Worm (Caenorhabditis elegans) whole organism, young adult: Measurements from ENCODE around the gene F45B8.5.

ENCODE experiments used
- C06A6.2 ChIP-seq: fragments of 200-800 bp; sonication (Bioruptor generic); conservative IDR thresholded peaks from 2 replicates; pipeline ENCODE4 v1.3.6; 2022; ENCODE audit warnings: missing genetic modification characterization, missing compliant biosample characterization
- F39B2.1 ChIP-seq: fragments of 200-800 bp; sonication (Bioruptor generic); IDR thresholded peaks from 2 replicates; pipeline ENCODE4 v1.3.6; 2022; ENCODE audit warnings: missing genetic modification reagents, missing genetic modification characterization, missing compliant biosample characterization
- F55B11.4 ChIP-seq: sonication (generic microtip); optimal IDR thresholded peaks from 2 replicates; lab custom pipeline; 2016; ENCODE audit warnings: missing compliant biosample characterization, missing genetic modification characterization, borderline replicate concordance; ENCODE audit not compliant: insufficient read depth
- K12H6.12 ChIP-seq: fragments of 200-800 bp; sonication (Bioruptor generic); optimal IDR thresholded peaks from 2 replicates; lab custom pipeline; 2018; ENCODE audit warnings: mild to moderate bottlenecking, missing genetic modification characterization, missing compliant biosample characterization
- Y53F4B.3 ChIP-seq: fragments of 200-800 bp; sonication (Bioruptor generic); IDR thresholded peaks from 2 replicates; pipeline ENCODE4 v1.3.6; 2022; ENCODE audit warnings: missing genetic modification reagents, missing genetic modification characterization, missing compliant biosample characterization
- ama-1 ChIP-seq, 3 experiments: fragments of 150-350 bp in 1 of 3; sonication (generic microtip) in 2 of 3; optimal IDR thresholded peaks; 2 replicates each; lab custom pipeline; 2014 to 2018; ENCODE audit warnings: missing biosample characterization in 2 of 3, missing genetic modification characterization in 2 of 3, missing genetic modification reagents in 2 of 3
- ccch-3 ChIP-seq: fragments of 200-800 bp; sonication (Bioruptor generic); optimal IDR thresholded peaks from 2 replicates; lab custom pipeline; 2018; ENCODE audit warnings: mild to moderate bottlenecking, missing genetic modification characterization, missing compliant biosample characterization
- cebp-1 ChIP-seq, 2 experiments: fragments of 200-800 bp in 1 of 2; sonication (Bioruptor generic) in 1 of 2; sonication (generic microtip) in 1 of 2; IDR thresholded peaks in 1 of 2; optimal IDR thresholded peaks in 1 of 2; 2 replicates each; pipeline versions ENCODE4 v1.3.6 to Lab custom; 2017 to 2022; ENCODE audit warnings: missing compliant biosample characterization in 2 of 2, missing genetic modification characterization in 2 of 2, mild to moderate bottlenecking in 1 of 2, missing genetic modification reagents in 1 of 2, moderate library complexity in 1 of 2
- cebp-2 ChIP-seq: fragments of 200-800 bp; sonication (Bioruptor generic); IDR thresholded peaks from 2 replicates; pipeline ENCODE4 v1.3.6; 2022; ENCODE audit warnings: missing genetic modification characterization, missing compliant biosample characterization
- ceh-79 ChIP-seq: sonication (generic microtip); optimal IDR thresholded peaks from 2 replicates; lab custom pipeline; 2017; ENCODE audit warnings: mild to moderate bottlenecking, missing genetic modification characterization, missing compliant biosample characterization
- efl-1 ChIP-seq: fragments of 150-350 bp; optimal IDR thresholded peaks from 2 replicates; lab custom pipeline; 2014; ENCODE audit warnings: missing biosample characterization, missing genetic modification reagents, missing genetic modification characterization
- ekl-4 ChIP-seq: fragments of 200-800 bp; sonication (Bioruptor generic); IDR thresholded peaks from 2 replicates; pipeline ENCODE4 v1.3.6; 2022; ENCODE audit warnings: missing genetic modification reagents, missing genetic modification characterization, missing compliant biosample characterization
- gei-17 ChIP-seq: fragments of 200-800 bp; sonication (Bioruptor generic); optimal IDR thresholded peaks from 2 replicates; lab custom pipeline; 2018; ENCODE audit warnings: mild to moderate bottlenecking, missing genetic modification characterization, missing compliant biosample characterization
- hmg-1.2 ChIP-seq: fragments of 200-800 bp; sonication (Bioruptor generic); IDR thresholded peaks from 2 replicates; pipeline ENCODE4 v1.3.6; 2022; ENCODE audit warnings: missing genetic modification reagents, missing genetic modification characterization, missing compliant biosample characterization
- hrde-1 ChIP-seq: sonication (generic microtip); optimal IDR thresholded peaks from 2 replicates; lab custom pipeline; 2016; ENCODE audit warnings: missing genetic modification characterization, mild to moderate bottlenecking, missing compliant biosample characterization, moderate library complexity, missing genotype, missing genetic modification reagents, borderline replicate concordance
- hsf-1 ChIP-seq: fragments of 200-800 bp; sonication (Bioruptor generic); IDR thresholded peaks from 2 replicates; pipeline ENCODE4 v1.3.6; 2022; ENCODE audit warnings: missing genetic modification reagents, missing genetic modification characterization, missing compliant biosample characterization
- let-526 ChIP-seq: fragments of 200-800 bp; sonication (Bioruptor generic); IDR thresholded peaks from 2 replicates; pipeline ENCODE4 v1.3.6; 2022; ENCODE audit warnings: missing genetic modification reagents, missing genetic modification characterization, missing compliant biosample characterization
- let-607 ChIP-seq, 2 experiments: fragments of 200-800 bp in 1 of 2; sonication (Bioruptor generic) in 1 of 2; sonication (generic microtip) in 1 of 2; optimal IDR thresholded peaks; 2 replicates each; lab custom pipeline; 2016 to 2018; ENCODE audit warnings: mild to moderate bottlenecking in 2 of 2, missing compliant biosample characterization in 2 of 2, missing genetic modification characterization in 2 of 2, moderate library complexity in 2 of 2, missing genotype in 1 of 2
- lin-26 ChIP-seq: fragments of 200-800 bp; sonication (Bioruptor generic); IDR thresholded peaks from 2 replicates; pipeline ENCODE4 v1.3.6; 2022; ENCODE audit warnings: missing genetic modification reagents, missing genetic modification characterization, missing compliant biosample characterization
- lin-35 ChIP-seq, 3 experiments: fragments of 150-350 bp in 2 of 3; sonication (generic microtip) in 1 of 3; optimal IDR thresholded peaks; 2 replicates each; lab custom pipeline; 2014 to 2018; ENCODE audit warnings: missing biosample characterization in 3 of 3, missing genetic modification characterization in 3 of 3, missing genetic modification reagents in 3 of 3
- lin-40 ChIP-seq: sonication (generic microtip); optimal IDR thresholded peaks from 2 replicates; lab custom pipeline; 2016; ENCODE audit warnings: missing genetic modification characterization, mild to moderate bottlenecking, missing compliant biosample characterization, missing genotype, missing genetic modification reagents
- lin-54 ChIP-seq: fragments of 200-800 bp; sonication (Bioruptor generic); optimal IDR thresholded peaks from 2 replicates; lab custom pipeline; 2018; ENCODE audit warnings: mild to moderate bottlenecking, missing genetic modification characterization, missing compliant biosample characterization
- lsl-1 ChIP-seq: fragments of 200-800 bp; sonication (Bioruptor generic); optimal IDR thresholded peaks from 2 replicates; lab custom pipeline; 2018; ENCODE audit warnings: mild to moderate bottlenecking, missing genetic modification characterization, moderate library complexity, missing compliant biosample characterization
- lsy-27 ChIP-seq: sonication (generic microtip); optimal IDR thresholded peaks from 2 replicates; lab custom pipeline; 2017; ENCODE audit warnings: missing genetic modification characterization, mild to moderate bottlenecking, missing compliant biosample characterization, antibody characterized with exemption, missing genotype, borderline replicate concordance; ENCODE audit not compliant: insufficient read depth
- madf-3 ChIP-seq: fragments of 200-800 bp; sonication (Bioruptor generic); IDR thresholded peaks from 2 replicates; pipeline ENCODE4 v1.3.6; 2022; ENCODE audit warnings: missing genetic modification reagents, missing genetic modification characterization, missing compliant biosample characterization
- nfyb-1 ChIP-seq: fragments of 200-800 bp; sonication (Bioruptor generic); IDR thresholded peaks from 2 replicates; pipeline ENCODE4 v1.3.6; 2022; ENCODE audit warnings: missing genetic modification reagents, missing genetic modification characterization, missing compliant biosample characterization
- nhr-120 ChIP-seq: fragments of 200-800 bp; sonication (Bioruptor generic); IDR thresholded peaks from 2 replicates; pipeline ENCODE4 v1.3.6; 2022; ENCODE audit warnings: missing genetic modification characterization, missing compliant biosample characterization
- nhr-179 ChIP-seq: sonication (generic microtip); optimal IDR thresholded peaks from 2 replicates; lab custom pipeline; 2016; ENCODE audit warnings: mild to moderate bottlenecking, missing genetic modification characterization, missing compliant biosample characterization
- nhr-27 ChIP-seq: fragments of 200-800 bp; sonication (Bioruptor generic); optimal IDR thresholded peaks from 2 replicates; lab custom pipeline; 2018; ENCODE audit warnings: mild to moderate bottlenecking, missing genetic modification characterization, moderate library complexity, missing compliant biosample characterization
- nhr-80 ChIP-seq: sonication (generic microtip); optimal IDR thresholded peaks from 2 replicates; lab custom pipeline; 2016; ENCODE audit warnings: missing genetic modification characterization, missing compliant biosample characterization
- pbrm-1 ChIP-seq: fragments of 200-800 bp; sonication (Bioruptor generic); IDR thresholded peaks from 2 replicates; pipeline ENCODE4 v1.3.6; 2022; ENCODE audit warnings: missing genetic modification reagents, missing genetic modification characterization, missing compliant biosample characterization
- pha-4 ChIP-seq: fragments of 150-350 bp; sonication (generic microtip); optimal IDR thresholded peaks from 2 replicates; lab custom pipeline; 2014; ENCODE audit warnings: missing biosample characterization, missing genetic modification reagents, missing genetic modification characterization
- rcor-1 ChIP-seq: fragments of 200-800 bp; sonication (Bioruptor generic); IDR thresholded peaks from 2 replicates; pipeline ENCODE4 v1.3.6; 2022; ENCODE audit warnings: missing genetic modification reagents, missing genetic modification characterization, missing compliant biosample characterization
- repo-1 ChIP-seq: sonication (generic microtip); optimal IDR thresholded peaks from 2 replicates; lab custom pipeline; 2017; ENCODE audit warnings: mild to moderate bottlenecking, missing genetic modification characterization, missing compliant biosample characterization
- rpc-1 ChIP-seq, 2 experiments: fragments of 150-350 bp in 1 of 2; sonication (generic microtip) in 1 of 2; optimal IDR thresholded peaks; 2 replicates each; lab custom pipeline; 2014 to 2018; ENCODE audit warnings: missing biosample characterization in 1 of 2, missing genetic modification characterization in 1 of 2, missing genetic modification reagents in 1 of 2, missing genotype in 1 of 2
- sdz-38 ChIP-seq: sonication (generic microtip); optimal IDR thresholded peaks from 2 replicates; lab custom pipeline; 2016; ENCODE audit warnings: missing genotype, missing genetic modification characterization, missing compliant biosample characterization
- snpc-1.3 ChIP-seq: sonication (generic microtip); optimal IDR thresholded peaks from 2 replicates; lab custom pipeline; 2017; ENCODE audit warnings: missing genetic modification characterization, mild to moderate bottlenecking, missing compliant biosample characterization, antibody characterized with exemption, moderate library complexity, missing genotype, missing genetic modification reagents; ENCODE audit not compliant: insufficient read depth
- snpc-4 ChIP-seq, 5 experiments: fragments of 150-350 bp in 1 of 5; sonication (generic microtip) in 4 of 5; optimal IDR thresholded peaks; 2 replicates each; lab custom pipeline; 2014 to 2018; ENCODE audit warnings: missing genetic modification characterization in 5 of 5, missing biosample characterization in 3 of 5, antibody characterized with exemption in 2 of 5, mild to moderate bottlenecking in 2 of 5, missing compliant biosample characterization in 2 of 5, missing genotype in 2 of 5, moderate library complexity in 2 of 5, missing genetic modification reagents in 1 of 5
- tbp1 ChIP-seq: fragments of 200-800 bp; sonication (Bioruptor generic); optimal IDR thresholded peaks from 2 replicates; lab custom pipeline; 2018; ENCODE audit warnings: mild to moderate bottlenecking, missing genetic modification characterization, missing compliant biosample characterization
- unc-130 ChIP-seq: sonication (generic microtip); optimal IDR thresholded peaks from 2 replicates; lab custom pipeline; 2016; ENCODE audit warnings: missing genetic modification reagents, missing genetic modification characterization, missing compliant biosample characterization
- ztf-25 ChIP-seq: fragments of 200-800 bp; sonication (Bioruptor generic); IDR thresholded peaks from 2 replicates; pipeline ENCODE4 v1.3.6; 2022; ENCODE audit warnings: missing genetic modification reagents, missing genetic modification characterization, missing compliant biosample characterization
- ztf-26 ChIP-seq: sonication (generic microtip); optimal IDR thresholded peaks from 2 replicates; lab custom pipeline; 2017; ENCODE audit warnings: missing genetic modification characterization, missing compliant biosample characterization

Gene F45B8.5

ce11 chrX:14976840-14977534 is 11.1 kb downstream of the F45B8.5 start (continued):
- TF ChIP-seq rcor-1 (GFP tag; lab: Robert Waterston, UW): no peak
- peak; percentile 84 for TF ChIP-seq tbp1 (GFP tag; lab: Kevin White, UChicago)
- TF ChIP-seq rpc-1 (optimal IDR thresholded peaks at IDR 0.05; lab: Kevin White, UChicago): peak; percentile 55
- TF ChIP-seq rpc-1 (tag; optimal IDR thresholded peaks at IDR 0.05; lab: Kevin White, UChicago): peak; percentile 81
- TF ChIP-seq lin-26 (GFP tag; lab: Robert Waterston, UW): 0 out of 2 replicates have a peak, but pooled peaks have one; percentile 44
- TF ChIP-seq snpc-1.3 (tag; lab: Kevin White, UChicago): peak; percentile 15
- peak; percentile 47 for TF ChIP-seq hrde-1 (tag; lab: Kevin White, UChicago)
- peak; percentile 35 for TF ChIP-seq hmg-1.2 (GFP tag; lab: Robert Waterston, UW)
- TF ChIP-seq Y53F4B.3 (GFP tag; lab: Robert Waterston, UW): no peak
- TF ChIP-seq lsy-27 (tag; lab: Kevin White, UChicago): no peak
- TF ChIP-seq F55B11.4 (tag; lab: Kevin White, UChicago): no peak
- 0 out of 2 replicates have a peak, but pooled peaks have one; percentile 21 for TF ChIP-seq hsf-1 (GFP tag; lab: Robert Waterston, UW)

ce11 chrX:14978756-14979155 is 12.9 kb downstream of the F45B8.5 start:
- TF ChIP-seq F39B2.1 (GFP tag; lab: Robert Waterston, UW): no peak
- TF ChIP-seq ceh-79 (tag; lab: Kevin White, UChicago): no peak
- no peak for TF ChIP-seq C06A6.2 (GFP tag; lab: Robert Waterston, UW)
- no peak for TF ChIP-seq lin-54
- TF ChIP-seq lsl-1: no peak
- TF ChIP-seq lin-35 (GFP tag; optimal IDR thresholded peaks at IDR 0.05; lab: Kevin White, UChicago): peak in 1 of 3 experiments; percentile 3
- TF ChIP-seq sdz-38 (tag; lab: Kevin White, UChicago): no peak
- TF ChIP-seq unc-130 (GFP tag; lab: Kevin White, UChicago): no peak
- no peak for TF ChIP-seq pbrm-1 (GFP tag; lab: Robert Waterston, UW)
- no peak for TF ChIP-seq ekl-4 (GFP tag; lab: Robert Waterston, UW)
- peak in 1 of 2 experiments; percentile 10 for TF ChIP-seq let-607 (tag; optimal IDR thresholded peaks at IDR 0.05; lab: Kevin White, UChicago)
- TF ChIP-seq snpc-4 (GFP tag; optimal IDR thresholded peaks at IDR 0.05; lab: Kevin White, UChicago): no peak
- TF ChIP-seq snpc-4 (tag; optimal IDR thresholded peaks at IDR 0.05; lab: Kevin White, UChicago): peak in 1 of 4 experiments; percentile 23
- TF ChIP-seq hsf-1 (GFP tag; lab: Robert Waterston, UW): no peak
- TF ChIP-seq nhr-120 (GFP tag; lab: Robert Waterston, UW): no peak
- TF ChIP-seq nhr-179 (tag; lab: Kevin White, UChicago): no peak
- peak; percentile 29; the same call in 1 of the 2 replicates for TF ChIP-seq hmg-1.2 (GFP tag; lab: Robert Waterston, UW)
- no peak for TF ChIP-seq ztf-25
- no peak for TF ChIP-seq rcor-1 (GFP tag; lab: Robert Waterston, UW)
- no peak for TF ChIP-seq K12H6.12
- TF ChIP-seq ama-1 (optimal IDR thresholded peaks at IDR 0.05; lab: Kevin White, UChicago): peak; percentile 57
- no peak for TF ChIP-seq ama-1 (GFP tag; optimal IDR thresholded peaks at IDR 0.05; lab: Kevin White, UChicago)
- peak; percentile 30 for TF ChIP-seq ztf-26 (tag; lab: Kevin White, UChicago)
- TF ChIP-seq gei-17 (GFP tag; lab: Kevin White, UChicago): no peak
- peak; percentile 60 for TF ChIP-seq lin-40 (tag; lab: Kevin White, UChicago)
- TF ChIP-seq cebp-1 (GFP tag; IDR thresholded peaks at IDR 0.05; lab: Robert Waterston, UW): no peak
- peak; percentile 49 for TF ChIP-seq cebp-1 (tag; optimal IDR thresholded peaks at IDR 0.05; lab: Kevin White, UChicago)
- no peak for TF ChIP-seq madf-3 (GFP tag; lab: Robert Waterston, UW)
- TF ChIP-seq let-526 (GFP tag; lab: Robert Waterston, UW): no peak
- no peak for TF ChIP-seq cebp-2 (GFP tag; lab: Robert Waterston, UW)
- TF ChIP-seq nhr-80 (tag; lab: Kevin White, UChicago): peak; percentile 39
- no peak for TF ChIP-seq nhr-27 (tag; lab: Kevin White, UChicago)
- TF ChIP-seq pha-4: no peak
- no peak for TF ChIP-seq repo-1 (tag; lab: Kevin White, UChicago)
- no peak for TF ChIP-seq snpc-1.3 (tag; lab: Kevin White, UChicago)
- TF ChIP-seq nfyb-1: 0 out of 2 replicates have a peak, but pooled peaks have one; percentile 30
- no peak for TF ChIP-seq efl-1 (GFP tag; lab: Kevin White, UChicago)
- TF ChIP-seq ccch-3 (GFP tag; lab: Kevin White, UChicago): no peak
